Worm (Caenorhabditis elegans) whole organism, early embryonic: ENCODE data around the gene C28D4.10.
"Not testable (repeated sequence)": the region's sequence is repeated elsewhere in the genome, so short reads cannot be mapped to it uniquely, and the experiment has no call there.

ENCODE experiments used
- aly-1 ChIP-seq: sonication (generic microtip); optimal IDR thresholded peaks from 2 replicates; lab custom pipeline; 2016; ENCODE audit warnings: missing genetic modification characterization, missing compliant biosample characterization
- ama-1 ChIP-seq: fragments of 150-350 bp; optimal IDR thresholded peaks from 2 replicates; lab custom pipeline; 2014
- flt-1 ChIP-seq: fragments of 200-800 bp; sonication (Bioruptor generic); IDR thresholded peaks from 2 replicates; pipeline ENCODE4 v1.3.6; 2022; ENCODE audit warnings: missing genetic modification characterization, missing compliant biosample characterization
- hmbx-1 ChIP-seq: sonication (generic microtip); optimal IDR thresholded peaks from 2 replicates; lab custom pipeline; 2016; ENCODE audit warnings: mild to moderate bottlenecking, missing genetic modification characterization, missing compliant biosample characterization
- scrt-1 ChIP-seq: fragments of 200-800 bp; sonication (Bioruptor generic); IDR thresholded peaks from 2 replicates; pipeline ENCODE4 v1.3.6; 2022; ENCODE audit warnings: missing genetic modification characterization, missing compliant biosample characterization
- tbx-37 ChIP-seq: fragments of 200-800 bp; sonication (Bioruptor generic); conservative IDR thresholded peaks from 2 replicates; pipeline ENCODE4 v1.3.6; 2022; ENCODE audit warnings: missing genetic modification reagents, missing genetic modification characterization, missing compliant biosample characterization

ce11 chrIV:9769746-9770145 is 31.5 kb downstream of the C28D4.10 start, which contains the start of gene msp-78:
- not testable (repeated sequence) for TF ChIP-seq tbx-37 (GFP tag; lab: Robert Waterston, UW); flt-1 (GFP tag; lab: Robert Waterston, UW); scrt-1 (GFP tag; lab: Robert Waterston, UW); hmbx-1 (tag; lab: Kevin White, UChicago); ama-1 (lab: Kevin White, UChicago); aly-1 (tag; lab: Kevin White, UChicago)
